Worm (Caenorhabditis elegans): ENCODE measurements around the gene clh-6.

DNA sequence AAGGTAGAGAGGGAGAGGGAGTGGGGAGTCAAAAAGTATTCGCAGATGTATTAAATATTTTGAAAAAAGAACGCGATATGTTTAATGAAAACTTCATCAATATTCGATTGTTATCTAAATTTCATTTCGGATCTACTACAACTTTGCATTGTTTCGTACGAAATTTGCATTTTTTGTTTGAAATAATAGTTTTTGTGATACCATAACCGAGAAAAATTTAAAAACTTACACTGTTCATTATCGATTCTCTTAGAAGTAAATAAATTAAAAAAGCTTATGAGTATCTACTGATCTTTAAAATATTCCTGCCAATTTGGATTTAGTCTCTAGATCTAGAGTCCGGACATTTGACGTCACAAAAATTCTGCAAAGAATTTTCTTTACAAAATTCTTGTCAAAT is 17.1 kb upstream of the clh-6 start, which contains the start of gene R07B7.9:
- TF ChIP-seq hmg-20 (GFP tag; IDR thresholded peaks at IDR 0.05) (no peak), nhr-27 (tag; optimal IDR thresholded peaks at IDR 0.05) (no peak), F23B12.7 (tag; optimal IDR thresholded peaks at IDR 0.05; ENCODE audit: insufficient read depth) (no peak), rpc-1 (optimal IDR thresholded peaks at IDR 0.05) (no peak), rpc-1 (tag; optimal IDR thresholded peaks at IDR 0.05) (no peak), ccch-3 (GFP tag; optimal IDR thresholded peaks at IDR 0.05) (no peak), fkh-3 (tag; optimal IDR thresholded peaks at IDR 0.05) (no peak)

All from whole organism, young adult.